Fruit fly (Drosophila melanogaster) whole organism: Measurements from ENCODE around the gene GstD3.

ENCODE experiments used
- CG8478 ChIP-seq: fragments of >200 bp; optimal IDR thresholded peaks from 2 replicates; lab custom pipeline; 2018; ENCODE audit warnings: inconsistent platforms
- Dll ChIP-seq: fragments of >200 bp; optimal IDR thresholded peaks from 2 replicates; lab custom pipeline; 2017
- pan ChIP-seq: fragments of >200 bp; optimal IDR thresholded peaks from 2 replicates; lab custom pipeline; 2017
- psq ChIP-seq: fragments of >200 bp; optimal IDR thresholded peaks from 2 replicates; lab custom pipeline; 2017
- usp ChIP-seq: fragments of >200 bp; optimal IDR thresholded peaks from 2 replicates; lab custom pipeline; 2017; ENCODE audit warnings: missing biosample characterization, missing genetic modification characterization, mixed read lengths

DNA sequence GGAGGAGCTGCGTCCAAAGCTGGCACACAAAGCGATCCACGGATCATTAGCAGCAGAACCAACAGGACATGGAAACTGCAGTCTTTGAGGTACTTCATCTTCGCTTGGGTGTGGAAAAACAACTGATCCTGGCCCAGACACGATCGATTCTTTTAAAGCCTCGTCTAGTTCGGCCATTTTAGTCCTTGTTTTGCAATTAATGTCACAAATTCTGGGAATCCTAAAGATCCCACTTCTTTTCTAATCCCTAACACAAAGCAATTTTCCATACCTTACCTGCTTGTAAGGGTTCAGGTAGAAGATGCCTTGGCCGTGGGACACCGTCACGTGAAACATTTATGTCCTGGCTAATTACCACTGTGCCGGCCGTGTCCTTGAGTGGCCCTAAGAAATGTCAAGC, 9.7 kb downstream of the GstD3 start, which contains the start of gene CG10035:
- no peak for TF ChIP-seq pan (lab: Kevin White, UChicago)
- no peak for TF ChIP-seq psq (lab: Kevin White, UChicago)
- no peak for TF ChIP-seq CG8478 (lab: Kevin White, UChicago)
- TF ChIP-seq Dll (lab: Kevin White, UChicago), result no peak
- no peak for TF ChIP-seq usp
